Worm (Caenorhabditis elegans): ENCODE measurements around the gene T01D3.1.

Gene T01D3.1

DNA sequence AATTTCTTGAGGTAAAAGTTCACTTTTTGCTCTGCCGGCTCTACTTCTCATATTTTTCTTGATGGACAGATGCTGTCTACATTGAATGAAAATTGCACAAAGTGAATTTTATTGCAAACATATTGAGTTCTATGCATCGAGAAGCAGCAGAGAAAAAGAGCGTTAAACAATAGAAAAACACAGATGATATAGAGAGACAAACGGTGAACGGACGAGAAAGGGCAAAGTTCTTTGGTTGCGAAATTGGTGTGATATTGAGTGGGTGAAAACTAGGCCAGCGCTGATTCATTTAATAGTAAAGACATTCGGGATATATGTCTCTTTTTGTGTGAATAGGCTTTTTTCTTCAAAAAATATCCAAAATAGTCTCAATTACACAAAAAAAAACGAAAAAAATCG, 35.3 kb upstream of the T01D3.1 start:
- no peak for TF ChIP-seq scrt-1 (GFP tag; IDR thresholded peaks at IDR 0.05)
- TF ChIP-seq tbx-37 (GFP tag; conservative IDR thresholded peaks at IDR 0.05): no peak
- TF ChIP-seq tbx-11 (GFP tag; IDR thresholded peaks at IDR 0.05): no peak
- TF ChIP-seq sea-1 (GFP tag; conservative IDR thresholded peaks at IDR 0.05): no peak
- no peak for TF ChIP-seq tra-4 (tag; optimal IDR thresholded peaks at IDR 0.05)
- no peak for TF ChIP-seq ama-1 (optimal IDR thresholded peaks at IDR 0.05)
- no peak for TF ChIP-seq pes-1 (GFP tag; IDR thresholded peaks at IDR 0.05)
- TF ChIP-seq B0310.2 (tag; optimal IDR thresholded peaks at IDR 0.05): no peak
- no peak for TF ChIP-seq hnd-1 (tag; optimal IDR thresholded peaks at IDR 0.05)
- TF ChIP-seq ceh-13 (GFP tag; optimal IDR thresholded peaks at IDR 0.05): no peak
- no peak for TF ChIP-seq ets-7 (tag; optimal IDR thresholded peaks at IDR 0.05)
- no peak for TF ChIP-seq hmg-4 (GFP tag; optimal IDR thresholded peaks at IDR 0.05)

DNA sequence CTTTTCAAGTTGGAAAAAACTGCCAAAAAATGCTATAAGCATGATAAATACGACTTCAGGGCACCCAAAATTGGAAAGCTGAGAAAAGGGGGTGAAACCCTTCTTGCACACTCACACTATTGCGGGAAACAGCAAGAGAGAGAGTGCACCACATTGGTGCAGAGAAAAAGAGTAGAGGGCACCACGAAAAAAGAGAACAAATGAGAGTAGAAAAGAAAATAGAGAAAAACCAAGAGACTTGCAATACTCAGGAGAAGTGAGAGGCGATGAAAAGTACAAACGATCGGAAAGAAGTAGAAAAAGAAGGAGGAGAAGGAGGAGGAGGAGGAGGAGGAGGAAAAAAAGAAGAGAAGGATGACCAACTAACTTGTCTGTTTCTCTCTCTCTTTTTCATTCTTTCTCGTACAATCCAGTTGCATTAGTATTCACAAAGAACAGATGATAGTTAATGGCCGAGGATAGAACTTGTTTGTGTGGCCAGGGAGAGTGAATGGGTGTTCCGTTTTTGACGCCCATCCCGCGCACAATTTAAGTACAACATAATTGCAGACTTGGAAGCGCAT, 34.4 kb upstream of the T01D3.1 start:
- TF ChIP-seq sea-1 (GFP tag; conservative IDR thresholded peaks at IDR 0.05) (no peak), B0310.2 (tag; optimal IDR thresholded peaks at IDR 0.05) (no peak), flt-1 (GFP tag; IDR thresholded peaks at IDR 0.05) (no peak), hmg-4 (GFP tag; optimal IDR thresholded peaks at IDR 0.05) (no peak), tbx-11 (GFP tag; IDR thresholded peaks at IDR 0.05) (no peak)

ce11 chrV:13656346-13657254, 33.1 kb upstream of the T01D3.1 start:
- TF ChIP-seq ets-7 (tag; optimal IDR thresholded peaks at IDR 0.05) (no peak), ama-1 (optimal IDR thresholded peaks at IDR 0.05) (no peak), ceh-13 (GFP tag; optimal IDR thresholded peaks at IDR 0.05) (no peak), hnd-1 (tag; optimal IDR thresholded peaks at IDR 0.05) (no peak), sea-1 (GFP tag; conservative IDR thresholded peaks at IDR 0.05) (no peak), hmg-4 (GFP tag; optimal IDR thresholded peaks at IDR 0.05) (no peak), tbx-11 (GFP tag; IDR thresholded peaks at IDR 0.05) (no peak), F13C5.2 (tag; optimal IDR thresholded peaks at IDR 0.05) (no peak), aly-1 (tag; optimal IDR thresholded peaks at IDR 0.05) (no peak), tra-4 (tag; optimal IDR thresholded peaks at IDR 0.05) (no peak), tbx-37 (GFP tag; conservative IDR thresholded peaks at IDR 0.05) (no peak), hmbx-1 (tag; optimal IDR thresholded peaks at IDR 0.05) (no peak), flt-1 (GFP tag; IDR thresholded peaks at IDR 0.05) (no peak), scrt-1 (GFP tag; IDR thresholded peaks at IDR 0.05) (no peak)

DNA sequence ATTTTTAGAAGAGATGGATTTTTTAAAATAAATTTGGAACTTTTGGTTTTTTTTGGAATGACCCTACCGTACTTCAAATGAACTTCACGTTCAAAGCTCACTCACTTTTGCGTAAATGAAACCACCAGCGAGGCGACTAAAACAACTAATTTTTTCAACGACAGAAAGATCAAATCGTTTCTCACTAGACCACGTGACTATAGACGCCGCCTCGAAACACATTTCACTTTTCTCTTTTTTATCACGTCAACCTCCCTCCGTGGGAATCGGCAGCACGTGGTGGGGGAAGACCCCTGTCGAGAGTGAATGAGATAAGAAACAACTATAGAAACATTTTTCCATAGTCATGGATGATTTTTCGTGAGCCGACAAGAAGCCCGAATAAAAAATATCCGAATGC, 32.4 kb upstream of the T01D3.1 start:
- TF ChIP-seq tbx-11 (GFP tag; IDR thresholded peaks at IDR 0.05) (no peak), hnd-1 (tag; optimal IDR thresholded peaks at IDR 0.05) (no peak), tra-4 (tag; optimal IDR thresholded peaks at IDR 0.05) (no peak), ets-7 (tag; optimal IDR thresholded peaks at IDR 0.05) (no peak), sea-1 (GFP tag; conservative IDR thresholded peaks at IDR 0.05) (no peak), hmg-4 (GFP tag; optimal IDR thresholded peaks at IDR 0.05) (no peak), ceh-36 (tag; optimal IDR thresholded peaks at IDR 0.05) (no peak), B0310.2 (tag; optimal IDR thresholded peaks at IDR 0.05) (no peak), F13C5.2 (tag; optimal IDR thresholded peaks at IDR 0.05) (no peak)

ce11 chrV:13657841-13658338, 31.8 kb upstream of the T01D3.1 start:
- no peak for TF ChIP-seq pes-1 (GFP tag; IDR thresholded peaks at IDR 0.05)
- TF ChIP-seq ama-1 (optimal IDR thresholded peaks at IDR 0.05): no peak
- no peak for TF ChIP-seq hmg-4 (GFP tag; optimal IDR thresholded peaks at IDR 0.05)
- TF ChIP-seq flt-1 (GFP tag; IDR thresholded peaks at IDR 0.05): no peak
- TF ChIP-seq tbx-11 (GFP tag; IDR thresholded peaks at IDR 0.05): no peak
- no peak for TF ChIP-seq scrt-1 (GFP tag; IDR thresholded peaks at IDR 0.05)
- TF ChIP-seq F13C5.2 (tag; optimal IDR thresholded peaks at IDR 0.05): no peak
- no peak for TF ChIP-seq hnd-1 (tag; optimal IDR thresholded peaks at IDR 0.05)
- no peak for TF ChIP-seq hmbx-1 (tag; optimal IDR thresholded peaks at IDR 0.05)
- no peak for TF ChIP-seq tbx-37 (GFP tag; conservative IDR thresholded peaks at IDR 0.05)
- TF ChIP-seq aly-1 (tag; optimal IDR thresholded peaks at IDR 0.05): no peak
- no peak for TF ChIP-seq sea-1 (GFP tag; conservative IDR thresholded peaks at IDR 0.05)
- TF ChIP-seq B0310.2 (tag; optimal IDR thresholded peaks at IDR 0.05): no peak
- no peak for TF ChIP-seq tra-4 (tag; optimal IDR thresholded peaks at IDR 0.05)
- no peak for TF ChIP-seq ceh-36 (tag; optimal IDR thresholded peaks at IDR 0.05)
- TF ChIP-seq ceh-13 (GFP tag; optimal IDR thresholded peaks at IDR 0.05): no peak
- no peak for TF ChIP-seq ets-7 (tag; optimal IDR thresholded peaks at IDR 0.05)

ce11 chrV:13658577-13658976, 31.1 kb upstream of the T01D3.1 start:
- TF ChIP-seq B0310.2 (tag; optimal IDR thresholded peaks at IDR 0.05) (no peak), ets-7 (tag; optimal IDR thresholded peaks at IDR 0.05) (no peak), ceh-36 (tag; optimal IDR thresholded peaks at IDR 0.05) (no peak), tbx-37 (GFP tag; conservative IDR thresholded peaks at IDR 0.05) (no peak), scrt-1 (GFP tag; IDR thresholded peaks at IDR 0.05) (no peak), sea-1 (GFP tag; conservative IDR thresholded peaks at IDR 0.05) (no peak), F13C5.2 (tag; optimal IDR thresholded peaks at IDR 0.05) (no peak), hmg-4 (GFP tag; optimal IDR thresholded peaks at IDR 0.05) (no peak), pes-1 (GFP tag; IDR thresholded peaks at IDR 0.05) (no peak), hmbx-1 (tag; optimal IDR thresholded peaks at IDR 0.05) (no peak), tra-4 (tag; optimal IDR thresholded peaks at IDR 0.05) (no peak)

ce11 chrV:13659219-13659618, 30.5 kb upstream of the T01D3.1 start:
- TF ChIP-seq B0310.2 (tag; optimal IDR thresholded peaks at IDR 0.05) (no peak), tra-4 (tag; optimal IDR thresholded peaks at IDR 0.05) (no peak), hmbx-1 (tag; optimal IDR thresholded peaks at IDR 0.05) (no peak), ceh-36 (tag; optimal IDR thresholded peaks at IDR 0.05) (no peak), pes-1 (GFP tag; IDR thresholded peaks at IDR 0.05) (no peak), hnd-1 (tag; optimal IDR thresholded peaks at IDR 0.05) (no peak), flt-1 (GFP tag; IDR thresholded peaks at IDR 0.05) (no peak), tbx-37 (GFP tag; conservative IDR thresholded peaks at IDR 0.05) (no peak), ets-7 (tag; optimal IDR thresholded peaks at IDR 0.05) (no peak), hmg-4 (GFP tag; optimal IDR thresholded peaks at IDR 0.05) (no peak), tbx-11 (GFP tag; IDR thresholded peaks at IDR 0.05) (no peak), sea-1 (GFP tag; conservative IDR thresholded peaks at IDR 0.05) (no peak), aly-1 (tag; optimal IDR thresholded peaks at IDR 0.05) (no peak), ama-1 (optimal IDR thresholded peaks at IDR 0.05) (no peak), ceh-13 (GFP tag; optimal IDR thresholded peaks at IDR 0.05) (no peak), F13C5.2 (tag; optimal IDR thresholded peaks at IDR 0.05) (no peak)

All from whole organism, early embryonic.